Fruit fly (Drosophila melanogaster): ENCODE results near the gene RpL36A.
A peak's percentile ranks its signal among the peaks of the same experiment; 100 is the strongest.

Gene RpL36A

dm6 chr2L:7998080-7998457 is 44.6 kb downstream of the RpL36A start, which contains the start of gene CG7227 (continued):
- peak; percentile 10 for TF ChIP-seq CG5180 (GFP tag; optimal IDR thresholded peaks at IDR 0.05)
- TF ChIP-seq CG10274 (GFP tag; optimal IDR thresholded peaks at IDR 0.05) = no peak
- no peak for TF ChIP-seq HLH4C (GFP tag; IDR thresholded peaks at IDR 0.05; ENCODE audit: partially characterized antibody)
- no peak for TF ChIP-seq CG9215 (GFP tag; IDR thresholded peaks at IDR 0.05)
- TF ChIP-seq CG17186 (GFP tag; optimal IDR thresholded peaks at IDR 0.05) = no peak
- TF ChIP-seq CG2889 (GFP tag; IDR thresholded peaks at IDR 0.05) = no peak
- no peak for TF ChIP-seq ssp (GFP tag; IDR thresholded peaks at IDR 0.05)
- no peak for TF ChIP-seq run (tag; optimal IDR thresholded peaks at IDR 0.05)
- TF ChIP-seq exex (tag; optimal IDR thresholded peaks at IDR 0.05) = peak; percentile 97
- TF ChIP-seq lilli (GFP tag; optimal IDR thresholded peaks at IDR 0.05) = no peak
- no peak for TF ChIP-seq otp (GFP tag; IDR thresholded peaks at IDR 0.05)
- TF ChIP-seq CG7786 (GFP tag; optimal IDR thresholded peaks at IDR 0.05) = no peak
- peak; percentile 35 for TF ChIP-seq pros (GFP tag; optimal IDR thresholded peaks at IDR 0.05)
- TF ChIP-seq lola (GFP tag; optimal IDR thresholded peaks at IDR 0.05) = no peak
- TF ChIP-seq CG10267 (tag; optimal IDR thresholded peaks at IDR 0.05) = no peak
- no peak for TF ChIP-seq CG4360 (GFP tag; IDR thresholded peaks at IDR 0.05)
- TF ChIP-seq hbn (GFP tag; IDR thresholded peaks at IDR 0.05; ENCODE audit: partially characterized antibody) = no peak
- TF ChIP-seq Dip2 (GFP tag; IDR thresholded peaks at IDR 0.05) = no peak
- peak in 1 of 2 experiments; percentile 98 for TF ChIP-seq Hr78 (GFP tag; optimal IDR thresholded peaks at IDR 0.05)
- TF ChIP-seq CG6765 (GFP tag; optimal IDR thresholded peaks at IDR 0.05) = no peak
- TF ChIP-seq CG2116 (GFP tag; optimal IDR thresholded peaks at IDR 0.05) = no peak
- no peak for TF ChIP-seq CG33213 (GFP tag; optimal IDR thresholded peaks at IDR 0.05)
- TF ChIP-seq jumu (GFP tag; optimal IDR thresholded peaks at IDR 0.05) = no peak
- no peak for TF ChIP-seq mam (GFP tag; optimal IDR thresholded peaks at IDR 0.05)
- TF ChIP-seq fru (optimal IDR thresholded peaks at IDR 0.05) = no peak
- no peak for TF ChIP-seq yki (optimal IDR thresholded peaks at IDR 0.05)
- no peak for TF ChIP-seq sr (GFP tag; IDR thresholded peaks at IDR 0.05)
- no peak for TF ChIP-seq NFAT (GFP tag; IDR thresholded peaks at IDR 0.05)
- no peak for TF ChIP-seq zen2 (GFP tag; IDR thresholded peaks at IDR 0.05; ENCODE audit: partially characterized antibody)
- TF ChIP-seq bigmax (GFP tag; optimal IDR thresholded peaks at IDR 0.05) = no peak
- TF ChIP-seq CG12071 (GFP tag; optimal IDR thresholded peaks at IDR 0.05) = no peak
- no peak for TF ChIP-seq peb (GFP tag; IDR thresholded peaks at IDR 0.05)
- TF ChIP-seq bsh (GFP tag; optimal IDR thresholded peaks at IDR 0.05) = no peak
- no peak for TF ChIP-seq cas (GFP tag; IDR thresholded peaks at IDR 0.05)
- TF ChIP-seq NC2α (GFP tag; optimal IDR thresholded peaks at IDR 0.05) = no peak
- TF ChIP-seq CG12104 (GFP tag; optimal IDR thresholded peaks at IDR 0.05) = no peak
- no peak for TF ChIP-seq maf-S (GFP tag; optimal IDR thresholded peaks at IDR 0.05)
- TF ChIP-seq CG30431 (GFP tag; optimal IDR thresholded peaks at IDR 0.05) = no peak
- TF ChIP-seq grn (GFP tag; optimal IDR thresholded peaks at IDR 0.05) = peak; percentile 96
- TF ChIP-seq CG11093 (GFP tag; IDR thresholded peaks at IDR 0.05) = no peak
- no peak for TF ChIP-seq CG15514 (GFP tag; optimal IDR thresholded peaks at IDR 0.05)
- no peak for TF ChIP-seq CG3847 (GFP tag; IDR thresholded peaks at IDR 0.05)
- no peak for TF ChIP-seq CG8924 (tag; optimal IDR thresholded peaks at IDR 0.05)
- TF ChIP-seq fd64A (GFP tag; optimal IDR thresholded peaks at IDR 0.05) = peak; percentile 31
- 0 out of 2 replicates have a peak, but pooled peaks have one; percentile 1 for TF ChIP-seq onecut (GFP tag; IDR thresholded peaks at IDR 0.05)
- peak; percentile 59; the same call in 1 of the 4 replicates for TF ChIP-seq chinmo (GFP tag; IDR thresholded peaks at IDR 0.05; ENCODE audit: partially characterized antibody)
- TF ChIP-seq kni (GFP tag; optimal IDR thresholded peaks at IDR 0.05) = peak; percentile 3
- TF ChIP-seq Drgx (GFP tag; IDR thresholded peaks at IDR 0.05) = no peak
- no peak for TF ChIP-seq CG6175 (GFP tag; IDR thresholded peaks at IDR 0.05)
- no peak for TF ChIP-seq Stat92E (GFP tag; optimal IDR thresholded peaks at IDR 0.05)
- TF ChIP-seq CG2199 (GFP tag; IDR thresholded peaks at IDR 0.05) = peak; percentile 78; the same call in 1 of the 3 replicates
- peak; percentile 7 for TF ChIP-seq sqz (GFP tag; optimal IDR thresholded peaks at IDR 0.05)
